Worm (Caenorhabditis elegans) whole organism, L2 larva: ENCODE data around the gene F31D4.2.
A peak's percentile ranks its signal among the peaks of the same experiment; 100 is the strongest.

Experiments used
- ZK546.5 ChIP-seq: sonication (generic microtip); optimal IDR thresholded peaks from 2 replicates; lab custom pipeline; 2017; ENCODE audit warnings: missing biosample characterization, missing genetic modification characterization
- aly-2 ChIP-seq: fragments of 150-350 bp; optimal IDR thresholded peaks from 2 replicates; lab custom pipeline; 2014; ENCODE audit warnings: missing biosample characterization, missing genetic modification characterization
- nhr-77 ChIP-seq: fragments of 150-350 bp; optimal IDR thresholded peaks from 2 replicates; lab custom pipeline; 2014; ENCODE audit warnings: missing biosample characterization, missing genetic modification characterization
- skn-1 ChIP-seq: sonication (generic microtip); optimal IDR thresholded peaks from 2 replicates; lab custom pipeline; 2017; ENCODE audit warnings: missing biosample characterization, missing genetic modification characterization
- snpc-4 ChIP-seq: fragments of 150-350 bp; optimal IDR thresholded peaks from 2 replicates; lab custom pipeline; 2014; ENCODE audit warnings: missing biosample characterization, missing genetic modification characterization
- unc-39 ChIP-seq: fragments of 150-350 bp; optimal IDR thresholded peaks from 2 replicates; lab custom pipeline; 2014; ENCODE audit warnings: missing biosample characterization, missing genetic modification characterization
- unc-55 ChIP-seq: fragments of 150-350 bp; sonication (generic microtip); optimal IDR thresholded peaks from 3 replicates; lab custom pipeline; 2014; ENCODE audit warnings: missing biosample characterization, missing genetic modification reagents, missing genetic modification characterization
- zag-1 ChIP-seq: fragments of 150-350 bp; optimal IDR thresholded peaks from 2 replicates; lab custom pipeline; 2014; ENCODE audit warnings: missing biosample characterization, missing genetic modification characterization

DNA sequence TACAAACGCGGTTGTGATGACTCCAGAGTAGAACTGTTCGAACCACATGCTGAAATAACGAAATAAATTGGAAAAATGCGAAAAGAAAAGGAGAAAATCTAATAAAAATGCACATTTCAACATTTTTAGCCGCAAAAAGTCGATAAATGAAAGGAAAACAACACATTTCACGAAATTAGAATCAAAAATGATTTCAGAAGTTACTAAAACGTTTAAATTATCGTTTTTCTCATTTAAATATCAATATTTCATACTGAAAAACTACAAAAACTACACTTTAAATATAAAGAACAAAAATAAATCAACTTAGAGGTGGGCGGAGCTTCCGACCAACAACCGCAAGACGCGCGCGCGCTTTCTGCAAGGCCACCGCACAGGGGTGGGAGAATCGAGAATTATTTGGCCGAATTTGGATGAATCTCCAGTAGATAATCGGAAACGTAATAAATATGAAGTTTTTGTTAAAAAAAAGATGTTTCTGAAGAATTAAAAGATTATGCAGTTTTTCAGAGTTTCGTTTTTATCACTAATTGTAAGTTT, 6.6 kb upstream of the F31D4.2 start, which contains the start of gene ndua-1:
- no peak for TF ChIP-seq snpc-4 (tag; lab: Kevin White, UChicago)
- no peak for TF ChIP-seq unc-39 (tag; lab: Kevin White, UChicago)
- no peak for TF ChIP-seq ZK546.5 (tag; lab: Kevin White, UChicago)
- TF ChIP-seq nhr-77 (tag; lab: Kevin White, UChicago), result no peak
- no peak for TF ChIP-seq zag-1 (tag; lab: Kevin White, UChicago)
- no peak for TF ChIP-seq skn-1
- TF ChIP-seq aly-2 (tag; lab: Kevin White, UChicago), result no peak
- peak; percentile 62 for TF ChIP-seq unc-55
